Fruit fly (Drosophila melanogaster) whole organism, larva: ENCODE data around the gene CG32260.

Experiments used
- noc ChIP-seq: fragments of 200-800 bp; sonication (Bioruptor generic); optimal IDR thresholded peaks from 3 replicates; lab custom pipeline; 2019; ENCODE audit warnings: missing biosample characterization, mild to moderate bottlenecking, missing genetic modification characterization, moderate library complexity

Gene CG32260

dm6 chr3L:4138804-4139521 lies 3.2 kb upstream of the CG32260 start, which contains the start of the genes Rop and Ras64B:
TSS of gene Rop (minus strand) at chr3L:4138996.
TSS of gene Ras64B (plus strand) at chr3L:4139076.
- peak; percentile 27 for TF ChIP-seq noc (tag; lab: Kevin White, UChicago)

- TF ChIP-seq noc (tag; lab: Kevin White, UChicago) = no peak
These were observed 997 bp upstream of the CG32260 start, which contains the start of gene Akh for dm6 chr3L:4141167-4141566. TSS of gene Akh (plus strand) at chr3L:4141467.

- no peak for TF ChIP-seq noc (tag; lab: Kevin White, UChicago)
These were observed 3.1 kb downstream of the CG32260 start for dm6 chr3L:4145229-4145628.

dm6 chr3L:4148406-4148975 lies 6.3 kb downstream of the CG32260 start, which contains the start of gene CG1299:
TSS of gene CG1299 (plus strand) at chr3L:4148696.
- TF ChIP-seq noc (tag; lab: Kevin White, UChicago) = no peak

- TF ChIP-seq noc (tag; lab: Kevin White, UChicago) = no peak
These were observed 15.7 kb downstream of the CG32260 start for dm6 chr3L:4157852-4158251.

dm6 chr3L:4158361-4158760 lies 16.2 kb downstream of the CG32260 start:
- TF ChIP-seq noc (tag; lab: Kevin White, UChicago) = no peak

dm6 chr3L:4159264-4159663 lies 17.1 kb downstream of the CG32260 start:
- no peak for TF ChIP-seq noc (tag; lab: Kevin White, UChicago)

dm6 chr3L:4160926-4161325 lies 18.8 kb downstream of the CG32260 start, which contains the start of gene nab:
TSS of gene nab (minus strand) at chr3L:4160932.
- no peak for TF ChIP-seq noc (tag; lab: Kevin White, UChicago)

- no peak for TF ChIP-seq noc (tag; lab: Kevin White, UChicago)
These were observed 25.2 kb downstream of the CG32260 start, which contains the start of gene mas for dm6 chr3L:4167353-4167842. TSS of gene mas (minus strand) at chr3L:4167464.

- TF ChIP-seq noc (tag; lab: Kevin White, UChicago) = peak; percentile 39
These were observed 27.9 kb downstream of the CG32260 start, which contains the start of gene Ero1L for dm6 chr3L:4169957-4170651. TSS of gene Ero1L (plus strand) at chr3L:4170404.

- no peak for TF ChIP-seq noc (tag; lab: Kevin White, UChicago)
These were observed 31.4 kb downstream of the CG32260 start, which contains the start of gene CG18675 for dm6 chr3L:4173584-4173983. TSS of gene CG18675 (plus strand) at chr3L:4173884.

- no peak for TF ChIP-seq noc (tag; lab: Kevin White, UChicago)
These were observed 35.9 kb downstream of the CG32260 start, which contains the start of gene Teh4 for dm6 chr3L:4177981-4178562. TSS of gene Teh4 (minus strand) at chr3L:4178270.

dm6 chr3L:4184563-4184962 lies 42.4 kb downstream of the CG32260 start, which contains the start of gene Teh3:
TSS of gene Teh3 (minus strand) at chr3L:4184663.
- TF ChIP-seq noc (tag; lab: Kevin White, UChicago) = no peak

dm6 chr3L:4185259-4185658 lies 43.1 kb downstream of the CG32260 start:
- no peak for TF ChIP-seq noc (tag; lab: Kevin White, UChicago)

dm6 chr3L:4186659-4187058 lies 44.5 kb downstream of the CG32260 start, which contains the start of gene VhaM9.7-c:
TSS of gene VhaM9.7-c (minus strand) at chr3L:4186865.
- no peak for TF ChIP-seq noc (tag; lab: Kevin White, UChicago)
